Fruit fly (Drosophila melanogaster) whole organism, wandering third instar larva: ENCODE results near the gene nod.
"Not testable (repeated sequence)": the region's sequence is repeated elsewhere in the genome, so short reads cannot be mapped to it uniquely, and the experiment has no call there.

ENCODE experiments used
- Abd-B ChIP-seq: fragments of >200 bp; optimal IDR thresholded peaks from 2 replicates; lab custom pipeline; 2017; ENCODE audit warnings: missing biosample characterization, missing genetic modification characterization
- CG32264 ChIP-seq: fragments of 200-800 bp; sonication (Bioruptor generic); optimal IDR thresholded peaks from 2 replicates; lab custom pipeline; 2016; ENCODE audit warnings: missing biosample characterization, missing genetic modification characterization
- CG9705 ChIP-seq: fragments of 200-800 bp; sonication (Bioruptor generic); optimal IDR thresholded peaks from 2 replicates; lab custom pipeline; 2018; ENCODE audit warnings: missing biosample characterization, mild to moderate bottlenecking, missing genetic modification characterization
- CrebA ChIP-seq: fragments of 200-800 bp; sonication (Bioruptor generic); optimal IDR thresholded peaks from 2 replicates; lab custom pipeline; 2016; ENCODE audit warnings: missing biosample characterization, mild to moderate bottlenecking, missing genetic modification characterization, borderline replicate concordance
- Dfd ChIP-seq: fragments of >200 bp; optimal IDR thresholded peaks from 2 replicates; lab custom pipeline; 2017; ENCODE audit warnings: missing biosample characterization, missing genetic modification characterization
- Dif ChIP-seq: fragments of 200-275, 200-300 bp; sonication (Bioruptor generic); optimal IDR thresholded peaks from 2 replicates; lab custom pipeline; 2018; ENCODE audit warnings: missing biosample characterization, missing genetic modification characterization; ENCODE audit not compliant: partially characterized antibody
- GATAd ChIP-seq: sonication (Bioruptor generic); optimal IDR thresholded peaks from 2 replicates; lab custom pipeline; 2016; ENCODE audit warnings: missing biosample characterization, missing genetic modification characterization
- HLH106 ChIP-seq: fragments of 200-800 bp; optimal IDR thresholded peaks from 3 replicates; lab custom pipeline; 2019; ENCODE audit warnings: missing biosample characterization, mild to moderate bottlenecking, missing genetic modification characterization, moderate library complexity
- Hnf4 ChIP-seq: fragments of 200-800 bp; sonication (Bioruptor generic); optimal IDR thresholded peaks from 2 replicates; lab custom pipeline; 2016; ENCODE audit warnings: missing biosample characterization, mild to moderate bottlenecking, missing genetic modification characterization
- Hr78 ChIP-seq: fragments of >200 bp; optimal IDR thresholded peaks from 2 replicates; lab custom pipeline; 2017; ENCODE audit warnings: missing biosample characterization, missing genetic modification characterization
- Hr83 ChIP-seq: fragments of 200-300 bp; sonication (Bioruptor generic); optimal IDR thresholded peaks from 2 replicates; lab custom pipeline; 2016; ENCODE audit warnings: missing biosample characterization, mild to moderate bottlenecking, missing genetic modification characterization, moderate library complexity; ENCODE audit not compliant: poor library complexity, severe bottlenecking
- Jra ChIP-seq: sonication (Bioruptor generic); optimal IDR thresholded peaks from 2 replicates; lab custom pipeline; 2016; ENCODE audit warnings: missing biosample characterization, missing genetic modification characterization
- Mio ChIP-seq: sonication (Bioruptor generic); optimal IDR thresholded peaks from 2 replicates; lab custom pipeline; 2016; ENCODE audit warnings: missing biosample characterization, missing genetic modification characterization
- Myc ChIP-seq: fragments of >200 bp; optimal IDR thresholded peaks from 2 replicates; lab custom pipeline; 2017
- N ChIP-seq: fragments of >200 bp; optimal IDR thresholded peaks from 2 replicates; lab custom pipeline; 2018; ENCODE audit warnings: missing biosample characterization, missing external identifiers, missing genetic modification characterization
- OdsH ChIP-seq: fragments of 200-800 bp; sonication (Bioruptor generic); optimal IDR thresholded peaks from 2 replicates; lab custom pipeline; 2016; ENCODE audit warnings: missing biosample characterization, mild to moderate bottlenecking, missing genetic modification characterization
- Rel ChIP-seq, 2 experiments: fragments of 200-800 bp; sonication (Bioruptor generic) in 1 of 2; optimal IDR thresholded peaks; 2 replicates in 1 of 2; 3 replicates in 1 of 2; lab custom pipeline; 2016 to 2019; ENCODE audit warnings: mild to moderate bottlenecking in 2 of 2, missing biosample characterization in 2 of 2, missing genetic modification characterization in 2 of 2, moderate library complexity in 1 of 2
- Sp1 ChIP-seq: fragments of 200-800 bp; sonication (Bioruptor generic); optimal IDR thresholded peaks from 3 replicates; lab custom pipeline; 2019; ENCODE audit warnings: missing biosample characterization, mild to moderate bottlenecking, missing genetic modification characterization, moderate library complexity
- Vsx2 ChIP-seq: fragments of 200-300, 225-300 bp; sonication (Bioruptor generic); optimal IDR thresholded peaks from 2 replicates; lab custom pipeline; 2018; ENCODE audit warnings: missing biosample characterization, missing genetic modification characterization; ENCODE audit not compliant: partially characterized antibody
- br ChIP-seq: fragments of 200-800 bp; sonication (Bioruptor generic); optimal IDR thresholded peaks from 2 replicates; lab custom pipeline; 2016; ENCODE audit warnings: missing biosample characterization, missing genetic modification characterization
- brk ChIP-seq: fragments of 200-800 bp; sonication (Bioruptor generic); optimal IDR thresholded peaks from 2 replicates; lab custom pipeline; 2016; ENCODE audit warnings: missing biosample characterization, mild to moderate bottlenecking, missing genetic modification characterization
- dl ChIP-seq, 2 experiments: fragments of 175-275, 200-275 bp in 1 of 2; fragments of 200-275 bp in 1 of 2; sonication (Bioruptor generic); optimal IDR thresholded peaks; lab custom pipeline; 2018; ENCODE audit warnings: mild to moderate bottlenecking in 2 of 2, missing biosample characterization in 2 of 2, missing genetic modification characterization in 2 of 2, moderate library complexity in 2 of 2; ENCODE audit not compliant: partially characterized antibody in 2 of 2, insufficient read depth in 1 of 2
- dmrt93B ChIP-seq: fragments of 200-800 bp; sonication (Bioruptor generic); optimal IDR thresholded peaks from 2 replicates; lab custom pipeline; 2018; ENCODE audit warnings: missing biosample characterization, mild to moderate bottlenecking, missing genetic modification characterization
- dsf ChIP-seq: sonication (Bioruptor generic); optimal IDR thresholded peaks from 2 replicates; lab custom pipeline; 2016; ENCODE audit warnings: missing biosample characterization, missing genetic modification characterization, borderline replicate concordance
- ey ChIP-seq: fragments of 200-800 bp; sonication (Bioruptor generic); optimal IDR thresholded peaks from 2 replicates; lab custom pipeline; 2016; ENCODE audit warnings: missing biosample characterization, missing genetic modification characterization
- foxo ChIP-seq, 2 experiments: fragments of 200-800 bp; sonication (Bioruptor generic); optimal IDR thresholded peaks; 2 replicates in 1 of 2; 3 replicates in 1 of 2; lab custom pipeline; 2016 to 2017; ENCODE audit warnings: missing biosample characterization in 2 of 2, missing genetic modification characterization in 2 of 2
- fru ChIP-seq: fragments of 200-800 bp; sonication (Bioruptor generic); optimal IDR thresholded peaks from 3 replicates; lab custom pipeline; 2016; ENCODE audit warnings: missing biosample characterization, mild to moderate bottlenecking, missing genetic modification characterization
- h ChIP-seq: fragments of 200-800 bp; sonication (Bioruptor generic); optimal IDR thresholded peaks from 3 replicates; lab custom pipeline; 2016; ENCODE audit warnings: missing biosample characterization, mild to moderate bottlenecking, missing genetic modification characterization
- jim ChIP-seq: fragments of 175-275, 200-325 bp; sonication (Bioruptor generic); optimal IDR thresholded peaks from 2 replicates; lab custom pipeline; 2016; ENCODE audit warnings: missing biosample characterization, mild to moderate bottlenecking, missing genetic modification characterization
- lola ChIP-seq: fragments of >200 bp; optimal IDR thresholded peaks from 2 replicates; lab custom pipeline; 2017; ENCODE audit warnings: missing biosample characterization, missing genetic modification characterization
- pan ChIP-seq: fragments of >200 bp; optimal IDR thresholded peaks from 2 replicates; lab custom pipeline; 2017
- psq ChIP-seq: fragments of 200-800 bp; sonication (Bioruptor generic); optimal IDR thresholded peaks from 3 replicates; lab custom pipeline; 2017; ENCODE audit warnings: missing biosample characterization, mild to moderate bottlenecking, missing genetic modification characterization, moderate library complexity
- rgr ChIP-seq: fragments of 200-800 bp; sonication (Bioruptor generic); optimal IDR thresholded peaks from 3 replicates; lab custom pipeline; 2016; ENCODE audit warnings: missing biosample characterization, mild to moderate bottlenecking, missing genetic modification characterization
- sage ChIP-seq: fragments of 200-800 bp; sonication (Bioruptor generic); optimal IDR thresholded peaks from 2 replicates; lab custom pipeline; 2016; ENCODE audit warnings: missing biosample characterization, mild to moderate bottlenecking, missing genetic modification characterization
- sv ChIP-seq: fragments of 200-800 bp; sonication (Bioruptor generic); optimal IDR thresholded peaks from 3 replicates; lab custom pipeline; 2016; ENCODE audit warnings: missing biosample characterization, missing genetic modification characterization
- tai ChIP-seq: sonication (Bioruptor generic); optimal IDR thresholded peaks from 2 replicates; lab custom pipeline; 2016; ENCODE audit warnings: missing biosample characterization, missing genetic modification characterization
- usp ChIP-seq: fragments of >200 bp; optimal IDR thresholded peaks from 2 replicates; lab custom pipeline; 2017; ENCODE audit warnings: missing biosample characterization, missing genetic modification characterization
- woc ChIP-seq: sonication (Bioruptor generic); optimal IDR thresholded peaks from 2 replicates; lab custom pipeline; 2016; ENCODE audit warnings: missing biosample characterization, mild to moderate bottlenecking, missing genetic modification characterization

Gene nod

DNA sequence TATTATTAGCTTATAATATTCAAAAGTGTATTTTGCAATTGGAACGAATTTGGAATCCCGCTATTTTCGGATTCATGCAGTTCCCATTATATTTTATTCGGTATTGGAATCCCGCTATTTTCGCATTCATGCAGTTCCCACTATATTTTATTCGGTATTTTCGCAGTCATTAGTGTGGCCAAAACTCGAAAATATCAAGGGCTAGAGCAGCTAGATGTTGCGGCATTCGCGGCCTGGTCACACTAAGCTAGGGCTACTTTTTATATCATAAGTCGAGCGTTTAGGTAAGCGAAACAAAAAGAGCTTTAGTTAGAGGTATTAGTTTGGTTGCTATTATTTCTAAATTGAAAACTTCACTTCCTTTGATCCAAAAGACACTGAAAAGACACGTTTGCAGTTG lies 1.7 kb upstream of the nod start:
- TF ChIP-seq pan (lab: Kevin White, UChicago) (no peak), CrebA (no peak), Myc (lab: Kevin White, UChicago) (peak; percentile 54), GATAd (GFP tag; lab: Kevin White, UChicago) (no peak)

DNA sequence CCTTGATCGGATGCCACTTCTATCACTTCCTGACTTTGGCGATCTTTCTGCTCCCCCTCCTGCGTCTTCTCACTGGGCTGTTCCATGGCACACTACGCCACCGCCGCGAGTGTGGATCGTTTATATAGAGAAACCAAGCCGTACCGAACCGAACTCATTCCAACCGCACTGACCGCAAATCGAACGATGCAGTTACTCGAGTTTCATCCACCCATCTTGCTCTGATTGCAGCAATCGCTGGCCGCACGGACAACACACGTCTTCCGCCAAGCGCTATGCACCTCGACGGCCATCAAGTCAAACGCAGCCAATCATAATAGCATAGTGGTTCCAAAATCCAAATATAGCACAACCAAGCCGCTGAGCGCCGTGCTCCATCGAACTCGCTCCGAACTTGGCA lies 3.5 kb downstream of the nod start, which contains the start of gene pkm:
pkm (minus strand) TSS at position 101 of the 400 bp plus-strand sequence.
- no peak for TF ChIP-seq CG9705 (GFP tag; lab: Kevin White, UChicago)
- no peak for TF ChIP-seq Jra (GFP tag; lab: Kevin White, UChicago)
- TF ChIP-seq Hr83 (GFP tag; lab: Kevin White, UChicago), result no peak
- no peak for TF ChIP-seq OdsH (GFP tag; lab: Kevin White, UChicago)
- no peak for TF ChIP-seq fru
- no peak for TF ChIP-seq Myc (lab: Kevin White, UChicago)
- TF ChIP-seq br (GFP tag; lab: Kevin White, UChicago), result no peak
- no peak for TF ChIP-seq tai (GFP tag; lab: Kevin White, UChicago)
- no peak for TF ChIP-seq Abd-B (GFP tag; lab: Kevin White, UChicago)
- no peak for TF ChIP-seq dmrt93B
- no peak for TF ChIP-seq h (GFP tag; lab: Kevin White, UChicago)
- TF ChIP-seq brk, result no peak
- TF ChIP-seq CG32264 (GFP tag; lab: Kevin White, UChicago), result no peak
- no peak for TF ChIP-seq sv (GFP tag; lab: Kevin White, UChicago)
- no peak for TF ChIP-seq GATAd (GFP tag; lab: Kevin White, UChicago)

DNA sequence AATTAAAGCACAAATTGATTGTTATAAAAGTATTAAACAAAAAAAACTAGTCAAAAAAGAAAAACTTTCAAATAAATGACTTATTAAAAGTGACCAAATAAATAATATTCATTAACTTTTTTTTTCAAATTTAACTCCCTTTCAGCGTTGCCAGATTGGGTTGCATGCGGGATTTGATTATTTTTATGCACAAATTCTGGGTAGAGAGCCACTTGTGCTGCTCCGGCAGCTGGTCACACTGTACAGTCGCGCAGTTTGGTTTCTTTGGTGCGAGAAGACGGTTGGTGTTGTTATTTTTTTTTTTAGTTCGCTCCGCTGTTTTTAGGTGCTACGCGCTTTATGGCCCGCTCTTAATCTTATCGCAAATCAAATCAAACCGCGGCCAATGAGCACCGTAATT lies 19.0 kb downstream of the nod start, which contains the start of gene rho-4:
rho-4 (plus strand) TSS at position 250 of the 400 bp plus-strand sequence.
- not testable (repeated sequence) for TF ChIP-seq foxo (GFP tag; optimal IDR thresholded peaks at IDR 0.05; lab: Kevin White, UChicago); Vsx2 (GFP tag; lab: Kevin White, UChicago); jim (GFP tag; lab: Kevin White, UChicago)

DNA sequence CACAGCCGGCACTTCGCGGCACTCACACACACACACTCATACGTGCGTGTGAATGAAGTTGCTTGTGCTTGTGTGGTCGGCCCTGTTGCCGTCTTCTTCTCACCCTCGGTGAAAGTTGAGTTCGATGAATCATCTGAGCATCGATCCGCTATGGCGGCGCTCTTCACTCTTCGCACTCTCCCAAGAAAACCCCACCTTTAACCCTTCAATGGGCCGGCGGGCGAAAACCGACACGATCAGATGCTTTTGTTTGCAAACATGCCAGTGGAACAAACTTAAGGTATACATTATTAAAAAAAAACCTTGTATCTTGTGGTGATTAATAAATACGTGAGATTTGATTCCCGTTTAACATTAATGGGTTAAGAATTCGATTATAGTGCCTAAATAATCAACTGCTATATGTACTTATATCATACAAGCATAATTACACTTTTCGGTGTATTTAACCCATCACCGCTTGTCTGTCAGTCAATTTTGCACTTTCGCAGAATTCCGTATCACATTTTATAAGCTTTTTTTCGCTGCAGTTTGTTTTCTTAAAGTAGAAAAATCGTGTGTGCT lies 20.3 kb downstream of the nod start:
- TF ChIP-seq Myc (lab: Kevin White, UChicago) (no peak), Mio (GFP tag; lab: Kevin White, UChicago) (no peak), pan (lab: Kevin White, UChicago) (no peak), Hr78 (GFP tag; lab: Kevin White, UChicago) (no peak), dsf (GFP tag; lab: Kevin White, UChicago) (no peak), Jra (GFP tag; lab: Kevin White, UChicago) (peak; percentile 74), foxo (GFP tag; optimal IDR thresholded peaks at IDR 0.05; lab: Kevin White, UChicago) (peak in 1 of 2 experiments; percentile 26), OdsH (GFP tag; lab: Kevin White, UChicago) (no peak), GATAd (GFP tag; lab: Kevin White, UChicago) (no peak), brk (no peak), dmrt93B (no peak), br (GFP tag; lab: Kevin White, UChicago) (peak; percentile 62), tai (GFP tag; lab: Kevin White, UChicago) (no peak), CrebA (no peak), HLH106 (tag; lab: Kevin White, UChicago) (peak; percentile 36), sage (GFP tag; lab: Kevin White, UChicago) (peak; percentile 47), CG32264 (GFP tag; lab: Kevin White, UChicago) (no peak), rgr (peak; percentile 41), fru (no peak), usp (GFP tag; lab: Kevin White, UChicago) (no peak), CG9705 (GFP tag; lab: Kevin White, UChicago) (no peak), Vsx2 (GFP tag; lab: Kevin White, UChicago) (no peak), Hnf4 (peak; percentile 31), lola (GFP tag; lab: Kevin White, UChicago) (no peak), Dfd (GFP tag; lab: Kevin White, UChicago) (no peak), Hr83 (GFP tag; lab: Kevin White, UChicago) (no peak), Rel (GFP tag; optimal IDR thresholded peaks at IDR 0.05; lab: Kevin White, UChicago) (no peak), Rel (tag; optimal IDR thresholded peaks at IDR 0.05; lab: Kevin White, UChicago) (peak; percentile 65), sv (GFP tag; lab: Kevin White, UChicago) (no peak), N (no peak), jim (GFP tag; lab: Kevin White, UChicago) (no peak), ey (GFP tag; lab: Kevin White, UChicago) (peak; percentile 51), psq (peak; percentile 32), h (GFP tag; lab: Kevin White, UChicago) (peak; percentile 55), Abd-B (GFP tag; lab: Kevin White, UChicago) (no peak), Dif (no peak), woc (peak; percentile 59), Sp1 (peak; percentile 38), dl (GFP tag; optimal IDR thresholded peaks at IDR 0.05; lab: Kevin White, UChicago; ENCODE audit: insufficient read depth in 1 of 2, partially characterized antibody in 2 of 2) (no peak)
